Worm (Caenorhabditis elegans): ENCODE measurements around the gene T04C9.2.

Gene T04C9.2

ce11 chrIII:5988461-5988860 is 3.2 kb upstream of the T04C9.2 start:
- TF ChIP-seq egl-27 (tag; optimal IDR thresholded peaks at IDR 0.05) (no peak), nhr-11 (tag; optimal IDR thresholded peaks at IDR 0.05) (no peak), lin-35 (GFP tag; optimal IDR thresholded peaks at IDR 0.05) (no peak), nhr-47 (tag; optimal IDR thresholded peaks at IDR 0.05) (no peak), nhr-84 (tag; optimal IDR thresholded peaks at IDR 0.05) (no peak), zip-4 (GFP tag; optimal IDR thresholded peaks at IDR 0.05) (no peak), efl-3 (GFP tag; optimal IDR thresholded peaks at IDR 0.05) (no peak), nhr-19 (GFP tag; conservative IDR thresholded peaks at IDR 0.05) (no peak), ces-1 (GFP tag; optimal IDR thresholded peaks at IDR 0.05) (no peak), fkh-10 (GFP tag; optimal IDR thresholded peaks at IDR 0.05) (no peak), aha-1 (tag; optimal IDR thresholded peaks at IDR 0.05) (no peak), ceh-8 (GFP tag; optimal IDR thresholded peaks at IDR 0.05) (no peak), blmp-1 (tag; optimal IDR thresholded peaks at IDR 0.05) (no peak)

ce11 chrIII:5988991-5989726 is 2.5 kb upstream of the T04C9.2 start:
- TF ChIP-seq alr-1 (tag; optimal IDR thresholded peaks at IDR 0.05; ENCODE audit: borderline replicate concordance) (no peak), lsy-2 (tag; optimal IDR thresholded peaks at IDR 0.05) (peak in 1 of 2 experiments; percentile 40), fkh-4 (tag; optimal IDR thresholded peaks at IDR 0.05; ENCODE audit: borderline replicate concordance) (no peak), ceh-82 (tag; optimal IDR thresholded peaks at IDR 0.05) (no peak), unc-86 (tag; optimal IDR thresholded peaks at IDR 0.05) (peak; percentile 24), dpl-1 (GFP tag; optimal IDR thresholded peaks at IDR 0.05) (peak; percentile 71 to 82 (median 75)), mep-1 (tag; optimal IDR thresholded peaks at IDR 0.05) (peak; percentile 45), unc-98 (GFP tag; IDR thresholded peaks at IDR 0.05) (no peak), rnt-1 (tag; optimal IDR thresholded peaks at IDR 0.05) (peak; percentile 22), ceh-63 (GFP tag; optimal IDR thresholded peaks at IDR 0.05) (no peak), efl-1 (optimal IDR thresholded peaks at IDR 0.05) (peak; percentile 77), efl-1 (GFP tag; optimal IDR thresholded peaks at IDR 0.05 in 1 of 2) (peak; percentile 81 to 97), tbx-2 (tag; optimal IDR thresholded peaks at IDR 0.05) (peak; percentile 23), mab-9 (GFP tag; IDR thresholded peaks at IDR 0.05) (peak; percentile 73), lin-13 (GFP tag; optimal IDR thresholded peaks at IDR 0.05) (no peak), fkh-10 (GFP tag; optimal IDR thresholded peaks at IDR 0.05) (peak; percentile 9), dsc-1 (tag; optimal IDR thresholded peaks at IDR 0.05) (no peak), blmp-1 (tag; optimal IDR thresholded peaks at IDR 0.05) (peak; percentile 39), ces-1 (GFP tag; optimal IDR thresholded peaks at IDR 0.05) (no peak), C16A3.4 (tag; optimal IDR thresholded peaks at IDR 0.05) (no peak), nhr-85 (tag) (no peak), ztf-11 (tag; optimal IDR thresholded peaks at IDR 0.05) (peak in 1 of 2 experiments; percentile 20), efl-3 (GFP tag; optimal IDR thresholded peaks at IDR 0.05) (no peak), nhr-47 (tag; optimal IDR thresholded peaks at IDR 0.05) (peak; percentile 13), zag-1 (tag; optimal IDR thresholded peaks at IDR 0.05) (no peak), hlh-17 (GFP tag; optimal IDR thresholded peaks at IDR 0.05; ENCODE audit: borderline replicate concordance) (no peak), F16B12.6 (tag; optimal IDR thresholded peaks at IDR 0.05) (no peak), snu-23 (GFP tag; optimal IDR thresholded peaks at IDR 0.05) (peak; percentile 23), fos-1 (tag; optimal IDR thresholded peaks at IDR 0.05) (no peak), ama-1 (optimal IDR thresholded peaks at IDR 0.05) (peak; percentile 19), lin-35 (GFP tag; optimal IDR thresholded peaks at IDR 0.05) (peak; percentile 73 to 82), elt-3 (tag; optimal IDR thresholded peaks at IDR 0.05) (no peak), tlp-1 (tag; optimal IDR thresholded peaks at IDR 0.05) (no peak), swsn-7 (tag; optimal IDR thresholded peaks at IDR 0.05) (peak; percentile 14), ceh-88 (GFP tag; IDR thresholded peaks at IDR 0.05) (no peak), xbp-1 (tag; optimal IDR thresholded peaks at IDR 0.05) (peak; percentile 11), hpl-2 (GFP tag; optimal IDR thresholded peaks at IDR 0.05) (no peak), isw-1 (GFP tag; IDR thresholded peaks at IDR 0.05) (no peak), nhr-20 (tag; optimal IDR thresholded peaks at IDR 0.05) (peak; percentile 35), ztf-4 (tag; optimal IDR thresholded peaks at IDR 0.05) (no peak), C04F5.9 (tag; optimal IDR thresholded peaks at IDR 0.05) (no peak), nhr-76 (tag; optimal IDR thresholded peaks at IDR 0.05) (no peak), lin-14 (GFP tag; optimal IDR thresholded peaks at IDR 0.05) (peak; percentile 66), aha-1 (tag; optimal IDR thresholded peaks at IDR 0.05) (no peak)
